Worm (Caenorhabditis elegans): ENCODE data around the gene C16D2.1.

Gene C16D2.1

ce11 chrII:9170048-9170447 is 38.6 kb downstream of the C16D2.1 start:
- TF ChIP-seq nhr-11 (tag; optimal IDR thresholded peaks at IDR 0.05) = no peak
- no peak for TF ChIP-seq unc-130 (tag; optimal IDR thresholded peaks at IDR 0.05)
- TF ChIP-seq unc-62 (GFP tag; optimal IDR thresholded peaks at IDR 0.05) = no peak
- no peak for TF ChIP-seq zip-4 (GFP tag; optimal IDR thresholded peaks at IDR 0.05)
- peak; percentile 66 for TF ChIP-seq aha-1 (tag; optimal IDR thresholded peaks at IDR 0.05)

DNA sequence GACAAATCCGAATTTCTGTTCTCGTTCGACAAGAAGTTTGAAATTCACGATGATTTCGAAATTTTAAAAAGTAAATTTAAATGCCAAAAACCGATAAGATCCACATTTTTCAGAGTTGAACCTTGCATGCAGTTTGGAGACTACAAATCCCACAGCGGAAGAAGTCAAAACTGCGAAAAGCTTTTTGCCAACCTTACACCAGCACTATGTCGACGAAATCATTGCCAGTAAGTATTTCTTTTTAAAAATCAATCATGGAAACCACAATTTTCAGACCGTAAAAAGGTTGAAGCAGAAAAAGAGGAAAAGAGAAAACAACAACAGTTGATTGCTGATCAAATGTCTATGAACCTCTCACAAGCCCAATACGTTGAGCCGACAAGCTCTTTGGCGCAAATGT is 39.4 kb downstream of the C16D2.1 start:
- TF ChIP-seq snpc-4 (tag; optimal IDR thresholded peaks at IDR 0.05) (no peak), ceh-8 (GFP tag; optimal IDR thresholded peaks at IDR 0.05) (no peak), mef-2 (tag; optimal IDR thresholded peaks at IDR 0.05) (no peak), lin-14 (GFP tag; optimal IDR thresholded peaks at IDR 0.05) (no peak), lin-13 (GFP tag; optimal IDR thresholded peaks at IDR 0.05) (no peak), egl-27 (tag; optimal IDR thresholded peaks at IDR 0.05) (no peak), egl-13 (tag; optimal IDR thresholded peaks at IDR 0.05) (no peak), ama-1 (optimal IDR thresholded peaks at IDR 0.05) (no peak)

DNA sequence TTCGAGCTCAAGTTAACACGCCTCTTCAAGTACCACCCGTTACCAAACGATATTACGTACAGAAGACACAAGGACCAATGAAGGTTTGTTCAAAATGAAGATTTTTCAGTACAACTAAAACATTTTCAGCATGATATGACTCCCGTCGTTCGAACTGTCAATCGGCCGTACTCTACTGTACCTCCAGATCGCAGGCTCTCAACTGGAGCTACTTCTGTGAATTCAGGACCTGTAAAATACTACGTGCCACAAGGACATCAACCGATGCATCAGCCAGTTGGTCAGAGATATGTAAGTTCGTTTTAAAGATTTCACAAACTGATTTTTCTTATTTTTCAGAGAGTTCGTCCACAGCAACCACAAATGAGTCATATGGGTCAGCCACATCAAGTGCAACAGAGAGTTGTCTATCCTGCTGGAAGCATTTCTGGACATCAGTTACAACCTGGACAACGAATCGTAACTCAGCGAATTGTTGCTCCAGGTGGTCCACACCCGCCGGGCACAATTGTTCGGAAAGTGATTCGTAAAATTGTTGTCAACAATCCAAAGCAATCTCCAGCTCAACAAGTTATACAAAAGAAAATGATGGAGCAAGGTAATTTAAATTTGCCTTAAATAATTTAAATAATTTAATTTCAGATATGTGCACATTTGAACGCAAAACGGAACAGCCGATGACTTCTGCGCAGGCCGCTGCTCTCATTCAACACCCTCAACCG is 40.2 kb downstream of the C16D2.1 start:
- TF ChIP-seq lin-35 (GFP tag; optimal IDR thresholded peaks at IDR 0.05) = no peak
- no peak for TF ChIP-seq nhr-90 (tag; optimal IDR thresholded peaks at IDR 0.05; ENCODE audit: poor library complexity)
- peak; percentile 14 for TF ChIP-seq aha-1 (tag; optimal IDR thresholded peaks at IDR 0.05)
- TF ChIP-seq dpl-1 (GFP tag; optimal IDR thresholded peaks at IDR 0.05) = peak in 1 of 3 experiments; percentile 17
- no peak for TF ChIP-seq rnt-1 (tag; optimal IDR thresholded peaks at IDR 0.05)
- no peak for TF ChIP-seq nhr-11 (tag; optimal IDR thresholded peaks at IDR 0.05)
- no peak for TF ChIP-seq efl-1 (optimal IDR thresholded peaks at IDR 0.05)
- TF ChIP-seq efl-1 (GFP tag; optimal IDR thresholded peaks at IDR 0.05 in 1 of 2) = peak in 1 of 2 experiments; percentile 51
- no peak for TF ChIP-seq ceh-8 (GFP tag; optimal IDR thresholded peaks at IDR 0.05)
- no peak for TF ChIP-seq unc-62 (GFP tag; optimal IDR thresholded peaks at IDR 0.05)
- no peak for TF ChIP-seq hpl-2 (GFP tag; optimal IDR thresholded peaks at IDR 0.05)

DNA sequence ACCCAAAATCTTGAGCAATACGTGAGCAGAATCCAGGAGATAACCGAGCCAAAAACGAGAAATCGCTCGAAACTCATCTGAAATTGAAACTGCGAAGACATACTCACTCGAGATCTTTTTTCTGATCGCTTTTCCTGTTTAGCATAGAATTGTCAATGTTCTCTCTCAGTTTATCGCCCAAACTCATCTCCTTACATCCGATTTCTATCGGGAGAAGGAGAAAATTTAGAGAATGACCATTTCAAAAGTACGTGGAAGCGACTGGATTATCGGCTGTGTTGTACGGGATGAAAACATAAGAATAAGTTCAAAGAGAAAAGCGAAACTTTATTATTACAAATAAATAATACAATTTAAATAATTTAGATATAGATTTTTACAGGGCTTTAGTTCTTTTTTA is 41.4 kb downstream of the C16D2.1 start, which contains the start of gene T23G7.2:
Gene T23G7.2 (minus strand): TSS at position 101 of the 400 bp plus-strand sequence.
- no peak for TF ChIP-seq snu-23 (GFP tag; optimal IDR thresholded peaks at IDR 0.05)
- TF ChIP-seq mab-9 (GFP tag; IDR thresholded peaks at IDR 0.05) = no peak
- no peak for TF ChIP-seq nhr-85 (tag)
- no peak for TF ChIP-seq snpc-4 (tag; optimal IDR thresholded peaks at IDR 0.05)
- no peak for TF ChIP-seq sox-4 (tag; optimal IDR thresholded peaks at IDR 0.05)
- TF ChIP-seq ceh-82 (tag; optimal IDR thresholded peaks at IDR 0.05) = no peak
- TF ChIP-seq nhr-20 (tag; optimal IDR thresholded peaks at IDR 0.05) = no peak
- TF ChIP-seq blmp-1 (tag; optimal IDR thresholded peaks at IDR 0.05) = peak; percentile 21

ce11 chrII:9173471-9173870 is 42.0 kb downstream of the C16D2.1 start:
- TF ChIP-seq C34B4.2 (tag; optimal IDR thresholded peaks at IDR 0.05) (no peak), lin-39 (tag; optimal IDR thresholded peaks at IDR 0.05) (no peak), fos-1 (tag; optimal IDR thresholded peaks at IDR 0.05) (no peak), nhr-19 (GFP tag; conservative IDR thresholded peaks at IDR 0.05) (no peak), unc-62 (GFP tag; optimal IDR thresholded peaks at IDR 0.05) (no peak), fkh-4 (tag; optimal IDR thresholded peaks at IDR 0.05; ENCODE audit: borderline replicate concordance) (no peak), isw-1 (GFP tag; IDR thresholded peaks at IDR 0.05) (no peak), fkh-8 (tag; optimal IDR thresholded peaks at IDR 0.05) (no peak)

Data from whole organism, L1 larva.